Worm (Caenorhabditis elegans): ENCODE results near the gene srh-67.

The srh-67 gene

DNA sequence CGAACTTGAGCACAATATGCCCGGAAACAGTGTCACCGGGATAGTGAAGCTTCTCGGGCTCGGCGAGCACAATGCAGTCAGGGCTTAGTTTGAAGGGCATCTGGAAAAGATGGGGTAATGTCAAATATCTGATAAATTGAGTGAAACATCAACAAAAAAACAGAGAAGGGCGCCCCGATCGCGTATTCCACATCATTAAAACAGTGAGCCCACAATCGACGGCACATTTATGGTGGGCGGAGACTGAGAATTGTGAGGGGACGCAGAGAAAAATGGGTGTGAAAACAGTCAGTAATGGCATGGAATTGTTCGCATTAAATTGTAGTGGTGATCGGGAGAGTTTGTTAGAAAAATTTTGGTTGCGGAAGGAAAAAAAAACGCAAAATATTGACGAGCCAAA, 27.9 kb upstream of the srh-67 start, which contains the start of gene arrd-9:
Gene arrd-9 (minus strand): TSS at position 101 of the 400 bp plus-strand sequence.
- no peak for TF ChIP-seq ama-1 (optimal IDR thresholded peaks at IDR 0.05)
- TF ChIP-seq ceh-36 (tag; optimal IDR thresholded peaks at IDR 0.05) = no peak
- TF ChIP-seq hmg-4 (GFP tag; optimal IDR thresholded peaks at IDR 0.05) = no peak
- TF ChIP-seq tbx-11 (GFP tag; IDR thresholded peaks at IDR 0.05) = no peak
- no peak for TF ChIP-seq ets-7 (tag; optimal IDR thresholded peaks at IDR 0.05)
- TF ChIP-seq B0310.2 (tag; optimal IDR thresholded peaks at IDR 0.05) = no peak
- no peak for TF ChIP-seq ceh-13 (GFP tag; optimal IDR thresholded peaks at IDR 0.05)
- no peak for TF ChIP-seq hnd-1 (tag; optimal IDR thresholded peaks at IDR 0.05)
- TF ChIP-seq sea-1 (GFP tag; conservative IDR thresholded peaks at IDR 0.05) = no peak
- no peak for TF ChIP-seq pes-1 (GFP tag; IDR thresholded peaks at IDR 0.05)
- TF ChIP-seq F13C5.2 (tag; optimal IDR thresholded peaks at IDR 0.05) = no peak
- no peak for TF ChIP-seq hmbx-1 (tag; optimal IDR thresholded peaks at IDR 0.05)

DNA sequence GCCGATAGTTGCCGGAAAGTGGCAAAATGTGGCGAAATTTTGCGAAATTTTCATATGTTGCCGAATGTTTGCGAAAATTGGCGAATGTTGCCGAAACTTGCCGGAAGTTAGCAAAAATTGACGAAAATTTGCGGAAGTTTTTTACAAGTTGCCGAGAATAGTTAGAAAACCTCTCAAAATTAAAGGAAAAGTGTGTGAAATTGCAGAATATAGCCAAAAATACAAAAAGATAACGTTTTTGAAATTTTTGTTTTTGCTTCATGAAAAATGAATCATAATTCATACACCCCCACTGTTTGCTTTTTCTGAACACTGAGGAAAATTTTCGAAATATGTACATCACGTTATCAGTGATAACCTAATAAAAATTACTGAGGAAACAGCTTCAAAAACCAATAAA, 27.1 kb upstream of the srh-67 start:
- TF ChIP-seq flt-1 (GFP tag; IDR thresholded peaks at IDR 0.05) = no peak
- TF ChIP-seq ama-1 (optimal IDR thresholded peaks at IDR 0.05) = no peak
- TF ChIP-seq pes-1 (GFP tag; IDR thresholded peaks at IDR 0.05) = no peak
- TF ChIP-seq tbx-11 (GFP tag; IDR thresholded peaks at IDR 0.05) = no peak
- TF ChIP-seq F13C5.2 (tag; optimal IDR thresholded peaks at IDR 0.05) = no peak
- no peak for TF ChIP-seq sea-1 (GFP tag; conservative IDR thresholded peaks at IDR 0.05)
- no peak for TF ChIP-seq tbx-37 (GFP tag; conservative IDR thresholded peaks at IDR 0.05)
- no peak for TF ChIP-seq B0310.2 (tag; optimal IDR thresholded peaks at IDR 0.05)
- no peak for TF ChIP-seq hmbx-1 (tag; optimal IDR thresholded peaks at IDR 0.05)
- no peak for TF ChIP-seq ets-7 (tag; optimal IDR thresholded peaks at IDR 0.05)
- no peak for TF ChIP-seq tra-4 (tag; optimal IDR thresholded peaks at IDR 0.05)
- TF ChIP-seq ceh-36 (tag; optimal IDR thresholded peaks at IDR 0.05) = no peak
- no peak for TF ChIP-seq hmg-4 (GFP tag; optimal IDR thresholded peaks at IDR 0.05)
- TF ChIP-seq hnd-1 (tag; optimal IDR thresholded peaks at IDR 0.05) = no peak
- TF ChIP-seq scrt-1 (GFP tag; IDR thresholded peaks at IDR 0.05) = no peak
- TF ChIP-seq aly-1 (tag; optimal IDR thresholded peaks at IDR 0.05) = no peak
- no peak for TF ChIP-seq ceh-13 (GFP tag; optimal IDR thresholded peaks at IDR 0.05)

DNA sequence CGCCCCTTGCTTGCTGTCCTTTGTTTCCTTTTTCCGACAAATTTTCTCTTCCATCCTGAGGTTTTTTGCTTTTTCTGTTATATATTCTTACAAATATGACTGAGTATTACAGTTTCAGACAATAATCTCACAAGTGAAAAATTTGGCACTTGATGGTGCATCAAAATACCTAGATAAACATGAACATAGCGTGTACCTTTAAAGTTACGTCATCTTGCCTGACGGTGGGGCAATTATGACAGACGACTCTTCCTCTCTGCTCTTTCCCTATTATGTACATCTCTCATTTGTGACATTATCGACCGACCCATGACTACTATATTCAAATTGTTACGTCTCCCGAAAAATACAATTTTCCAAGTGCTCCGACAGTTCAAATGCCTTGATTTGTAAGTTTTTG, 26.1 kb upstream of the srh-67 start, which contains the start of gene fbxb-102:
Gene fbxb-102 (plus strand): TSS at position 301 of the 400 bp plus-strand sequence.
- TF ChIP-seq tbx-11 (GFP tag; IDR thresholded peaks at IDR 0.05) = no peak
- no peak for TF ChIP-seq flt-1 (GFP tag; IDR thresholded peaks at IDR 0.05)
- no peak for TF ChIP-seq ceh-36 (tag; optimal IDR thresholded peaks at IDR 0.05)
- TF ChIP-seq hmg-4 (GFP tag; optimal IDR thresholded peaks at IDR 0.05) = no peak

DNA sequence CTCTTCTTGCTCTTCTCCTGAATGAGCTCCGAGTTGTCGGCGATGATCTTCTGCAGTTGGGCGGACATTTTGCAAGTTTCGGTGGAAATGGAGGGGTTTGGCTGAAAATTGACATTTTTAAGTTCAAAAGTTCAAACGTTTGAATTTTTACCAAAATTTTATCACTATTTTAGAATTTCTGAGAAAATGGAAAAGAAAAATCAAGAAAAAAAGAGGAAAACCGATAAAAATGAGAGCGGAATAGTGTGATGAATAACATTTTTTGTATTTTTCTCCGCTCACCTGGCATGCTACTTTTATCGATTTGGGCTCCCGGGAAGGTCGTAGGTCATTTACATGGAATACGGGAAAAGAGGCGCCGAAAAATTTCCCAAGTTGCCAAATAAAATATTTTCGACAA, 23.7 kb upstream of the srh-67 start, which contains the start of gene F15A4.10:
Gene F15A4.10 (minus strand): TSS at position 101 of the 400 bp plus-strand sequence.
- TF ChIP-seq hnd-1 (tag; optimal IDR thresholded peaks at IDR 0.05) (no peak), hmbx-1 (tag; optimal IDR thresholded peaks at IDR 0.05) (no peak), pes-1 (GFP tag; IDR thresholded peaks at IDR 0.05) (no peak)

DNA sequence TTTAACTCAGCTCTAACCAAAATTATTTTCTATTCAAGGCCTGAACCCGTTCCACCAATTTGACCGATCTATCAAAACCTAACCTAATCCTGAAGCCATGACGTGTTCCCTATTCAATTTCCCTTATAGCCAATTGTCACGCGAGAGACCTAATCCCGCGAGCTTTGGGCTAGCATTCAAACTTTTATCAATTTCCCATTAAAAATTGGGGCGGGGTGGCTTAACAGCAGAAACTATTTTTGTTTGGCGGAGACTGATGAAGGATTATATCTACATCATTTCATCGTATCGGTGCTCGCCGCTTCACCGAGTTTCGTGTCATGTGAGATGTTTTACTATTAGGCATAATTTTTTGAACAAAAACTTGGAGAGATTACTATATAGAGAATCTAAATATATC, 19.9 kb upstream of the srh-67 start:
- TF ChIP-seq hnd-1 (tag; optimal IDR thresholded peaks at IDR 0.05) = no peak
- no peak for TF ChIP-seq aly-1 (tag; optimal IDR thresholded peaks at IDR 0.05)
- no peak for TF ChIP-seq tbx-37 (GFP tag; conservative IDR thresholded peaks at IDR 0.05)
- TF ChIP-seq hmg-4 (GFP tag; optimal IDR thresholded peaks at IDR 0.05) = no peak
- no peak for TF ChIP-seq ceh-13 (GFP tag; optimal IDR thresholded peaks at IDR 0.05)
- no peak for TF ChIP-seq ceh-36 (tag; optimal IDR thresholded peaks at IDR 0.05)
- no peak for TF ChIP-seq hmbx-1 (tag; optimal IDR thresholded peaks at IDR 0.05)
- TF ChIP-seq flt-1 (GFP tag; IDR thresholded peaks at IDR 0.05) = no peak
- TF ChIP-seq B0310.2 (tag; optimal IDR thresholded peaks at IDR 0.05) = no peak
- no peak for TF ChIP-seq ama-1 (optimal IDR thresholded peaks at IDR 0.05)
- no peak for TF ChIP-seq tra-4 (tag; optimal IDR thresholded peaks at IDR 0.05)

DNA sequence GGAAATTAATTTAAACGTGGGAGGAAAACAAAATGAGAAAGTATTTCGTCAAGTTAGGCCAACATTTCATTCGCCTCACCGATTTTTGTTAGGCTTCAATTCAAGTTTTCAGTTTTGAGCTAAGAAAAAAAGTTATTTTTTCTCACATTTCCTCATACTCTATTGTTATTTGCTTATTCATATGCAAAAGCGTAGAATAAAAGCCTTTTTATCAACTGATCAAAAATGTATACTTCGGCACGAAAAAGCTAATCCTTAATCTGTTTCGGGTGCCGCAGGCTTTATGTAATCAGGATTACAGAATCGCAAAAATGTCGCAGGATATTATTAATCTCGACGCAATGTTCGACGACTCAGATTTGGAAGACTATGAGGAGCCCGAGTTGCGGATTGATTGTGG, 18.8 kb upstream of the srh-67 start, which contains the start of gene T21B4.15:
Gene T21B4.15 (plus strand): TSS at position 301 of the 400 bp plus-strand sequence.
- TF ChIP-seq ets-7 (tag; optimal IDR thresholded peaks at IDR 0.05) (no peak), flt-1 (GFP tag; IDR thresholded peaks at IDR 0.05) (no peak), tra-4 (tag; optimal IDR thresholded peaks at IDR 0.05) (no peak), ceh-36 (tag; optimal IDR thresholded peaks at IDR 0.05) (no peak), scrt-1 (GFP tag; IDR thresholded peaks at IDR 0.05) (no peak), sea-1 (GFP tag; conservative IDR thresholded peaks at IDR 0.05) (no peak), hmg-4 (GFP tag; optimal IDR thresholded peaks at IDR 0.05) (no peak), aly-1 (tag; optimal IDR thresholded peaks at IDR 0.05) (no peak), ceh-13 (GFP tag; optimal IDR thresholded peaks at IDR 0.05) (no peak), B0310.2 (tag; optimal IDR thresholded peaks at IDR 0.05) (no peak), pes-1 (GFP tag; IDR thresholded peaks at IDR 0.05) (no peak), hmbx-1 (tag; optimal IDR thresholded peaks at IDR 0.05) (no peak), hnd-1 (tag; optimal IDR thresholded peaks at IDR 0.05) (no peak), tbx-11 (GFP tag; IDR thresholded peaks at IDR 0.05) (no peak), ama-1 (optimal IDR thresholded peaks at IDR 0.05) (no peak), tbx-37 (GFP tag; conservative IDR thresholded peaks at IDR 0.05) (no peak), F13C5.2 (tag; optimal IDR thresholded peaks at IDR 0.05) (no peak)

DNA sequence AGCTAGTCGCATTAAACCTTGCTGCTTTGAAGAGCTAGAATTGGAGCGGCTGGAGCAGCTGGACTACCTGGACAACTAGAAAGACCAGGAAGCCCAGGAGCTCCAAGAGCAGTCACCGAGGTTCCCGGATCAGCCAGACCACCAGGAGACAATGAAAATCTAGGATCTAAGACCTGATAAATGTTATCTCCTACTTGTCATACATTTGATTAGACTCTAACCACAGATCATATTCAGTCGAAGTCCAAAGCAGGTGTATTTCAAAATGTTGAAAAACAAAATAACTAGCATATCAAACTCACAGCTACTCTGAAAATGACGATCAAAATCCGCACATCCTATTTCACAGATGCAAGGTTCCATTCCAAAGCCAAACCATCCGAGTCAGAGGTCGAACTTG, 16.8 kb upstream of the srh-67 start, which contains the start of gene srz-6:
Gene srz-6 (plus strand): TSS at position 301 of the 400 bp plus-strand sequence.
- no peak for TF ChIP-seq F13C5.2 (tag; optimal IDR thresholded peaks at IDR 0.05)
- no peak for TF ChIP-seq tra-4 (tag; optimal IDR thresholded peaks at IDR 0.05)
- TF ChIP-seq ama-1 (optimal IDR thresholded peaks at IDR 0.05) = no peak
- TF ChIP-seq tbx-37 (GFP tag; conservative IDR thresholded peaks at IDR 0.05) = no peak
- no peak for TF ChIP-seq hnd-1 (tag; optimal IDR thresholded peaks at IDR 0.05)
- TF ChIP-seq aly-1 (tag; optimal IDR thresholded peaks at IDR 0.05) = no peak
- TF ChIP-seq B0310.2 (tag; optimal IDR thresholded peaks at IDR 0.05) = no peak

DNA sequence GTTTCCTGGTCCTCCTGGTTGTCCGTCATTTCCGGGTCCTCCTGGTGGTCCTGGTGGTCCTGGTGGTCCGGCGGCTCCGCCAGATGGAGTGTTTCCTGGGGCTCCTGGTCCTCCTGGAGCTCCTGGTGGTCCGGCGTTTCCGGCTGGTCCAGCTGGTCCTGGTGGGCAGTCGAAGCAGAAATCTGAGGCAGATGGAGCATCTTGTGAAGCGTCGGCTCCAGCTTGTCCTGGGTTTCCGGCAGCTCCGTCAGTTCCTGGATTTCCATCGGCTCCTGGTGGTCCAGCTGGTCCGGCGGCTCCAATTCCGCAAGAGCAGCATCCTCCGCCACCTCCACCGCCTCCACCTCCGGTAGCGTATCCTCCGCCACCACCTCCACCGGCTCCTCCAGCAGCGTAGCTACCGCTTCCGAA, 14.7 kb upstream of the srh-67 start:
- TF ChIP-seq hnd-1 (tag; optimal IDR thresholded peaks at IDR 0.05) (no peak), ama-1 (optimal IDR thresholded peaks at IDR 0.05) (no peak), aly-1 (tag; optimal IDR thresholded peaks at IDR 0.05) (no peak), B0310.2 (tag; optimal IDR thresholded peaks at IDR 0.05) (no peak), ceh-13 (GFP tag; optimal IDR thresholded peaks at IDR 0.05) (no peak), scrt-1 (GFP tag; IDR thresholded peaks at IDR 0.05) (no peak), tbx-37 (GFP tag; conservative IDR thresholded peaks at IDR 0.05) (no peak), F13C5.2 (tag; optimal IDR thresholded peaks at IDR 0.05) (no peak), ceh-36 (tag; optimal IDR thresholded peaks at IDR 0.05) (no peak), tra-4 (tag; optimal IDR thresholded peaks at IDR 0.05) (no peak)
